Worm (Caenorhabditis elegans) whole organism, L4 larva: ENCODE measurements around the gene sre-40.

Experiments
- daf-12 ChIP-seq: fragments of 150-350 bp; optimal IDR thresholded peaks from 2 replicates; lab custom pipeline; 2014; ENCODE audit warnings: missing biosample characterization, missing genetic modification reagents, missing genetic modification characterization
- dmd-6 ChIP-seq: fragments of 200-800 bp; sonication (Bioruptor generic); IDR thresholded peaks from 2 replicates; pipeline ENCODE4 v1.3.6; 2022; ENCODE audit warnings: missing genetic modification reagents, missing genetic modification characterization, missing compliant biosample characterization
- dpl-1 ChIP-seq: fragments of 150-350 bp; optimal IDR thresholded peaks from 2 replicates; lab custom pipeline; 2014; ENCODE audit warnings: missing biosample characterization, missing genetic modification reagents, missing genetic modification characterization
- egl-43 ChIP-seq: fragments of 200-800 bp; sonication (Bioruptor generic); IDR thresholded peaks from 2 replicates; pipeline ENCODE4 v1.3.6; 2022; ENCODE audit warnings: missing genetic modification reagents, missing genetic modification characterization, missing compliant biosample characterization
- fkh-10 ChIP-seq: fragments of 150-350 bp; optimal IDR thresholded peaks from 2 replicates; lab custom pipeline; 2014; ENCODE audit warnings: missing biosample characterization, missing genetic modification reagents, missing genetic modification characterization
- nhr-6 ChIP-seq: fragments of 150-350 bp; optimal IDR thresholded peaks from 2 replicates; lab custom pipeline; 2014; ENCODE audit warnings: missing biosample characterization, missing genetic modification characterization
- nhr-77 ChIP-seq: fragments of 150-350 bp; optimal IDR thresholded peaks from 2 replicates; lab custom pipeline; 2014; ENCODE audit warnings: missing biosample characterization, missing genetic modification characterization
- skn-1 ChIP-seq: fragments of 150-350 bp; optimal IDR thresholded peaks from 2 replicates; lab custom pipeline; 2014; ENCODE audit warnings: missing biosample characterization, missing genetic modification characterization
- tra-1 ChIP-seq: fragments of 200-800 bp; sonication (Bioruptor generic); IDR thresholded peaks from 2 replicates; pipeline ENCODE4 v1.3.6; 2022; ENCODE audit warnings: missing genetic modification reagents, missing genetic modification characterization, missing compliant biosample characterization

- TF ChIP-seq nhr-77 (no peak), daf-12 (tag; lab: Kevin White, UChicago) (no peak), egl-43 (no peak), skn-1 (no peak), tra-1 (no peak), nhr-6 (no peak), dpl-1 (GFP tag; lab: Kevin White, UChicago) (no peak), fkh-10 (GFP tag; lab: Kevin White, UChicago) (no peak), dmd-6 (GFP tag; lab: Robert Waterston, UW) (no peak)
These were observed 18.2 kb downstream of the sre-40 start, which contains the start of gene T05A7.11 for ce11 chrII:4665359-4665758.
